Worm (Caenorhabditis elegans): ENCODE results near the gene hlh-6.

hlh-6 gene

ce11 chrII:9605954-9606353 lies 8.7 kb downstream of the hlh-6 start (continued):
- TF ChIP-seq mdl-1 (tag; optimal IDR thresholded peaks at IDR 0.05) (no peak), egl-27 (tag; optimal IDR thresholded peaks at IDR 0.05) (no peak), elt-2 (tag; optimal IDR thresholded peaks at IDR 0.05) (no peak), lin-15B (tag; optimal IDR thresholded peaks at IDR 0.05) (no peak), alr-1 (tag; optimal IDR thresholded peaks at IDR 0.05; ENCODE audit: borderline replicate concordance) (no peak), aly-2 (tag; optimal IDR thresholded peaks at IDR 0.05) (no peak), nhr-71 (tag; optimal IDR thresholded peaks at IDR 0.05) (peak; percentile 45), nhr-19 (GFP tag; conservative IDR thresholded peaks at IDR 0.05) (peak; percentile 39), lin-13 (GFP tag; optimal IDR thresholded peaks at IDR 0.05) (no peak), lin-14 (GFP tag; optimal IDR thresholded peaks at IDR 0.05) (peak; percentile 43), nhr-28 (tag; optimal IDR thresholded peaks at IDR 0.05) (no peak), ceh-8 (GFP tag; optimal IDR thresholded peaks at IDR 0.05) (no peak), jun-1 (tag; optimal IDR thresholded peaks at IDR 0.05) (no peak), mep-1 (tag; optimal IDR thresholded peaks at IDR 0.05) (no peak), nhr-11 (tag; optimal IDR thresholded peaks at IDR 0.05) (no peak), hlh-4 (tag; optimal IDR thresholded peaks at IDR 0.05) (no peak), snu-23 (GFP tag; optimal IDR thresholded peaks at IDR 0.05) (peak; percentile 8), nhr-85 (tag) (peak; percentile 88), tbx-2 (tag; optimal IDR thresholded peaks at IDR 0.05) (no peak), unc-62 (GFP tag; optimal IDR thresholded peaks at IDR 0.05) (no peak), sox-4 (tag; optimal IDR thresholded peaks at IDR 0.05) (no peak), lin-35 (GFP tag; optimal IDR thresholded peaks at IDR 0.05) (peak in 1 of 2 experiments; percentile 7), skn-1 (tag; optimal IDR thresholded peaks at IDR 0.05) (no peak)

- peak; percentile 50 for TF ChIP-seq nhr-20 (tag; optimal IDR thresholded peaks at IDR 0.05)
- TF ChIP-seq ama-1 (optimal IDR thresholded peaks at IDR 0.05): peak; percentile 9
- TF ChIP-seq mdl-1 (tag; optimal IDR thresholded peaks at IDR 0.05): peak in 1 of 2 experiments; percentile 72
- no peak for TF ChIP-seq nhr-71 (tag; optimal IDR thresholded peaks at IDR 0.05)
- no peak for TF ChIP-seq efl-1 (optimal IDR thresholded peaks at IDR 0.05)
- no peak for TF ChIP-seq efl-1 (GFP tag; optimal IDR thresholded peaks at IDR 0.05 in 1 of 2)
- peak; percentile 8 for TF ChIP-seq snu-23 (GFP tag; optimal IDR thresholded peaks at IDR 0.05)
- no peak for TF ChIP-seq vab-15 (tag; optimal IDR thresholded peaks at IDR 0.05)
- no peak for TF ChIP-seq nhr-11 (tag; optimal IDR thresholded peaks at IDR 0.05)
- TF ChIP-seq C16A3.4 (tag; optimal IDR thresholded peaks at IDR 0.05): peak; percentile 30
- no peak for TF ChIP-seq ceh-90 (tag; optimal IDR thresholded peaks at IDR 0.05)
- no peak for TF ChIP-seq jun-1 (tag; optimal IDR thresholded peaks at IDR 0.05)
- TF ChIP-seq pag-3 (tag; optimal IDR thresholded peaks at IDR 0.05; ENCODE audit: borderline replicate concordance, insufficient read depth): no peak
- TF ChIP-seq nhr-47 (tag; optimal IDR thresholded peaks at IDR 0.05): peak; percentile 3
- TF ChIP-seq unc-30 (tag; optimal IDR thresholded peaks at IDR 0.05): no peak
- TF ChIP-seq isw-1 (GFP tag; IDR thresholded peaks at IDR 0.05): no peak
- no peak for TF ChIP-seq lin-13 (GFP tag; optimal IDR thresholded peaks at IDR 0.05)
- TF ChIP-seq swsn-7 (tag; optimal IDR thresholded peaks at IDR 0.05): no peak
- no peak for TF ChIP-seq fkh-4 (tag; optimal IDR thresholded peaks at IDR 0.05; ENCODE audit: borderline replicate concordance)
- TF ChIP-seq ces-1 (GFP tag; optimal IDR thresholded peaks at IDR 0.05): no peak
- TF ChIP-seq zip-4 (GFP tag; optimal IDR thresholded peaks at IDR 0.05): no peak
- no peak for TF ChIP-seq ceh-88 (GFP tag; IDR thresholded peaks at IDR 0.05)
- TF ChIP-seq Y116A8C.19 (tag; optimal IDR thresholded peaks at IDR 0.05; ENCODE audit: borderline replicate concordance): no peak
- no peak for TF ChIP-seq nhr-12 (tag; optimal IDR thresholded peaks at IDR 0.05)
- peak; percentile 65 for TF ChIP-seq lin-14 (GFP tag; optimal IDR thresholded peaks at IDR 0.05)
- TF ChIP-seq sptf-1 (tag; optimal IDR thresholded peaks at IDR 0.05): no peak
- TF ChIP-seq nhr-19 (GFP tag; conservative IDR thresholded peaks at IDR 0.05): peak; percentile 71
- TF ChIP-seq nhr-77 (tag; optimal IDR thresholded peaks at IDR 0.05): no peak
- no peak for TF ChIP-seq F16B12.6 (tag; optimal IDR thresholded peaks at IDR 0.05)
- no peak for TF ChIP-seq mef-2 (tag; optimal IDR thresholded peaks at IDR 0.05)
- no peak for TF ChIP-seq skn-1 (tag; optimal IDR thresholded peaks at IDR 0.05)
- TF ChIP-seq lir-3 (tag; optimal IDR thresholded peaks at IDR 0.05; ENCODE audit: poor library complexity): no peak
- TF ChIP-seq unc-130 (tag; optimal IDR thresholded peaks at IDR 0.05): no peak
- TF ChIP-seq elt-3 (tag; optimal IDR thresholded peaks at IDR 0.05): no peak
- TF ChIP-seq lsy-2 (tag; optimal IDR thresholded peaks at IDR 0.05): peak in 1 of 2 experiments; percentile 13
- no peak for TF ChIP-seq blmp-1 (tag; optimal IDR thresholded peaks at IDR 0.05)
- peak; percentile 9 for TF ChIP-seq fos-1 (tag; optimal IDR thresholded peaks at IDR 0.05)
- no peak for TF ChIP-seq C34B4.2 (tag; optimal IDR thresholded peaks at IDR 0.05)
- TF ChIP-seq ceh-8 (GFP tag; optimal IDR thresholded peaks at IDR 0.05): no peak
Measured at ce11 chrII:9605336-9605735, 9.3 kb downstream of the hlh-6 start, which contains the start of gene nhr-19. nhr-19 (minus strand) TSS chrII:9605526.

Measured in whole organism, L1 larva.